Worm (Caenorhabditis elegans) whole organism, L3 larva: ENCODE results near the gene K09B11.4.

ENCODE experiments used
- R02D3.7 ChIP-seq: fragments of 150-350 bp; optimal IDR thresholded peaks from 2 replicates; lab custom pipeline; 2014; ENCODE audit warnings: missing biosample characterization, missing genetic modification characterization
- ZK546.5 ChIP-seq: sonication (generic microtip); optimal IDR thresholded peaks from 2 replicates; lab custom pipeline; 2017; ENCODE audit warnings: missing biosample characterization, missing genetic modification characterization
- aly-2 ChIP-seq: fragments of 150-350 bp; optimal IDR thresholded peaks from 2 replicates; lab custom pipeline; 2014; ENCODE audit warnings: missing biosample characterization, missing genetic modification characterization
- ama-1 ChIP-seq: fragments of 150-350 bp; optimal IDR thresholded peaks from 2 replicates; lab custom pipeline; 2018
- ceh-82 ChIP-seq: fragments of 150-350 bp; optimal IDR thresholded peaks from 2 replicates; lab custom pipeline; 2014; ENCODE audit warnings: missing biosample characterization, missing genetic modification characterization
- daf-12 ChIP-seq: fragments of 150-350 bp; optimal IDR thresholded peaks from 2 replicates; lab custom pipeline; 2014; ENCODE audit warnings: missing biosample characterization, missing genetic modification reagents, missing genetic modification characterization
- egl-5 ChIP-seq: fragments of 150-350 bp; optimal IDR thresholded peaks from 2 replicates; lab custom pipeline; 2017; ENCODE audit warnings: missing biosample characterization, missing genetic modification reagents, missing genetic modification characterization, inconsistent platforms
- elt-1 ChIP-seq: fragments of 150-350 bp; optimal IDR thresholded peaks from 2 replicates; lab custom pipeline; 2014; ENCODE audit warnings: missing biosample characterization, missing genetic modification characterization
- elt-2 ChIP-seq: sonication (generic microtip); optimal IDR thresholded peaks from 2 replicates; lab custom pipeline; 2016; ENCODE audit warnings: missing genetic modification reagents, mild to moderate bottlenecking, missing genetic modification characterization, missing compliant biosample characterization
- elt-3 ChIP-seq, 3 experiments: fragments of 150-350 bp in 1 of 3; sonication (generic microtip) in 2 of 3; optimal IDR thresholded peaks; 2 replicates in 2 of 3; 4 replicates in 1 of 3; lab custom pipeline; 2014 to 2017; ENCODE audit warnings: missing biosample characterization in 3 of 3, missing genetic modification characterization in 3 of 3
- eor-1 ChIP-seq, 2 experiments: fragments of 150-350 bp; optimal IDR thresholded peaks; 2 replicates each; lab custom pipeline; 2014 to 2018; ENCODE audit warnings: missing biosample characterization in 2 of 2, missing genetic modification characterization in 2 of 2
- fkh-10 ChIP-seq: sonication (generic microtip); optimal IDR thresholded peaks from 2 replicates; lab custom pipeline; 2017; ENCODE audit warnings: missing biosample characterization, missing genetic modification reagents, missing genetic modification characterization
- fkh-2 ChIP-seq: fragments of 150-350 bp; optimal IDR thresholded peaks from 2 replicates; lab custom pipeline; 2014; ENCODE audit warnings: missing biosample characterization, missing genetic modification reagents, missing genetic modification characterization
- hmg-11 ChIP-seq: sonication (generic microtip); optimal IDR thresholded peaks from 2 replicates; lab custom pipeline; 2016; ENCODE audit warnings: missing genetic modification characterization, missing compliant biosample characterization
- jun-1 ChIP-seq: fragments of 150-350 bp; optimal IDR thresholded peaks from 2 replicates; lab custom pipeline; 2014; ENCODE audit warnings: missing biosample characterization, missing genetic modification reagents, missing genetic modification characterization
- lin-15B ChIP-seq: fragments of 150-350 bp; optimal IDR thresholded peaks from 2 replicates; lab custom pipeline; 2014; ENCODE audit warnings: missing biosample characterization, missing genetic modification characterization
- lin-39 ChIP-seq: fragments of 150-350 bp; optimal IDR thresholded peaks from 2 replicates; lab custom pipeline; 2018; ENCODE audit warnings: missing biosample characterization, missing genetic modification reagents, missing genetic modification characterization
- lsy-12 ChIP-seq: sonication (generic microtip); optimal IDR thresholded peaks from 2 replicates; lab custom pipeline; 2016; ENCODE audit warnings: mild to moderate bottlenecking, missing genetic modification characterization, missing compliant biosample characterization
- mdl-1 ChIP-seq: fragments of 150-350 bp; optimal IDR thresholded peaks from 2 replicates; lab custom pipeline; 2014; ENCODE audit warnings: missing biosample characterization, missing genetic modification characterization
- mml-1 ChIP-seq: fragments of 150-350 bp; sonication (generic microtip); optimal IDR thresholded peaks from 3 replicates; lab custom pipeline; 2014; ENCODE audit warnings: missing biosample characterization, missing genetic modification characterization
- nhr-11 ChIP-seq: fragments of 150-350 bp; optimal IDR thresholded peaks from 2 replicates; lab custom pipeline; 2014; ENCODE audit warnings: missing biosample characterization, missing genetic modification characterization
- nhr-12 ChIP-seq: fragments of 150-350 bp; optimal IDR thresholded peaks from 2 replicates; lab custom pipeline; 2014; ENCODE audit warnings: missing biosample characterization, missing genetic modification characterization
- nhr-23 ChIP-seq: fragments of 150-350 bp; optimal IDR thresholded peaks from 2 replicates; lab custom pipeline; 2014; ENCODE audit warnings: missing biosample characterization, missing genetic modification reagents, missing genetic modification characterization
- nhr-237 ChIP-seq: fragments of 150-350 bp; optimal IDR thresholded peaks from 2 replicates; lab custom pipeline; 2014; ENCODE audit warnings: missing biosample characterization, missing genetic modification characterization
- nhr-25 ChIP-seq: sonication (generic microtip); optimal IDR thresholded peaks from 2 replicates; lab custom pipeline; 2017; ENCODE audit warnings: missing biosample characterization, missing genetic modification characterization
- nhr-28 ChIP-seq: fragments of 150-350 bp; optimal IDR thresholded peaks from 2 replicates; lab custom pipeline; 2014; ENCODE audit warnings: missing biosample characterization, missing genetic modification characterization
- nhr-43 ChIP-seq: sonication (generic microtip); optimal IDR thresholded peaks from 2 replicates; lab custom pipeline; 2016; ENCODE audit warnings: mild to moderate bottlenecking, missing genetic modification characterization, missing compliant biosample characterization; ENCODE audit not compliant: poor library complexity, severe bottlenecking
- nhr-67 ChIP-seq: fragments of 150-350 bp; optimal IDR thresholded peaks from 2 replicates; lab custom pipeline; 2014; ENCODE audit warnings: missing biosample characterization, missing genetic modification characterization
- nhr-76 ChIP-seq: fragments of 150-350 bp; sonication (generic microtip); optimal IDR thresholded peaks from 5 replicates; lab custom pipeline; 2014; ENCODE audit warnings: missing biosample characterization, missing genetic modification characterization
- nhr-77 ChIP-seq: fragments of 150-350 bp; optimal IDR thresholded peaks from 2 replicates; lab custom pipeline; 2014; ENCODE audit warnings: missing biosample characterization, missing genetic modification characterization
- pha-4 ChIP-seq: fragments of 150-350 bp; optimal IDR thresholded peaks from 2 replicates; lab custom pipeline; 2014; ENCODE audit warnings: missing biosample characterization, missing genetic modification reagents, missing genetic modification characterization
- pqm-1 ChIP-seq: fragments of 150-350 bp; optimal IDR thresholded peaks from 2 replicates; lab custom pipeline; 2017; ENCODE audit warnings: missing biosample characterization, missing genetic modification characterization, inconsistent platforms
- sea-2 ChIP-seq: fragments of 150-350 bp; sonication (generic microtip); optimal IDR thresholded peaks from 4 replicates; lab custom pipeline; 2014; ENCODE audit warnings: missing biosample characterization, missing genetic modification reagents, missing genetic modification characterization
- skn-1 ChIP-seq: fragments of 150-350 bp; optimal IDR thresholded peaks from 2 replicates; lab custom pipeline; 2014; ENCODE audit warnings: missing biosample characterization, missing genetic modification characterization
- snpc-4 ChIP-seq: fragments of 150-350 bp; optimal IDR thresholded peaks from 2 replicates; lab custom pipeline; 2014; ENCODE audit warnings: missing biosample characterization, missing genetic modification characterization
- unc-39 ChIP-seq: sonication (generic microtip); optimal IDR thresholded peaks from 4 replicates; lab custom pipeline; 2017; ENCODE audit warnings: missing biosample characterization, missing genetic modification characterization
- unc-62 ChIP-seq: fragments of 150-350 bp; sonication (generic microtip); optimal IDR thresholded peaks from 4 replicates; lab custom pipeline; 2014; ENCODE audit warnings: missing biosample characterization, missing genetic modification reagents, missing genetic modification characterization
- zag-1 ChIP-seq: fragments of 150-350 bp; optimal IDR thresholded peaks from 2 replicates; lab custom pipeline; 2014; ENCODE audit warnings: missing biosample characterization, missing genetic modification characterization
- ztf-11 ChIP-seq: fragments of 150-350 bp; optimal IDR thresholded peaks from 2 replicates; lab custom pipeline; 2014; ENCODE audit warnings: missing biosample characterization, missing genetic modification characterization
- ztf-4 ChIP-seq: fragments of 150-350 bp; optimal IDR thresholded peaks from 2 replicates; lab custom pipeline; 2014; ENCODE audit warnings: missing biosample characterization, missing genetic modification characterization

The K09B11.4 gene

ce11 chrIV:13395255-13395654, 34.1 kb upstream of the K09B11.4 start (continued):
- TF ChIP-seq ztf-4 (peak; percentile 38), snpc-4 (tag; lab: Kevin White, UChicago) (peak; percentile 5), elt-2 (tag; lab: Kevin White, UChicago) (peak; percentile 91), nhr-77 (tag; lab: Kevin White, UChicago) (no peak), nhr-12 (tag; lab: Kevin White, UChicago) (no peak), ceh-82 (no peak), nhr-43 (tag; lab: Kevin White, UChicago) (peak; percentile 93), fkh-10 (GFP tag; lab: Kevin White, UChicago) (peak; percentile 70), elt-1 (tag; lab: Kevin White, UChicago) (peak; percentile 62), unc-62 (GFP tag; lab: Kevin White, UChicago) (peak; percentile 81), zag-1 (tag; lab: Kevin White, UChicago) (no peak), unc-39 (tag; lab: Kevin White, UChicago) (peak; percentile 36), daf-12 (tag; lab: Kevin White, UChicago) (no peak)

- TF ChIP-seq ztf-4: no peak
- TF ChIP-seq fkh-2 (tag; lab: Kevin White, UChicago): no peak
- TF ChIP-seq zag-1 (tag; lab: Kevin White, UChicago): no peak
- no peak for TF ChIP-seq nhr-12 (tag; lab: Kevin White, UChicago)
- TF ChIP-seq nhr-77 (tag; lab: Kevin White, UChicago): no peak
- TF ChIP-seq ama-1: no peak
- TF ChIP-seq aly-2 (tag; lab: Kevin White, UChicago): no peak
- no peak for TF ChIP-seq nhr-76 (tag; lab: Kevin White, UChicago)
- no peak for TF ChIP-seq nhr-11 (tag; lab: Kevin White, UChicago)
- TF ChIP-seq lin-39 (tag; lab: Kevin White, UChicago): no peak
- no peak for TF ChIP-seq unc-62 (GFP tag; lab: Kevin White, UChicago)
- TF ChIP-seq skn-1: peak; percentile 73
- no peak for TF ChIP-seq elt-1 (tag; lab: Kevin White, UChicago)
- peak; percentile 78 for TF ChIP-seq pha-4 (tag; lab: Kevin White, UChicago)
- peak; percentile 91 for TF ChIP-seq pqm-1
- no peak for TF ChIP-seq nhr-237 (tag; lab: Kevin White, UChicago)
- no peak for TF ChIP-seq mdl-1 (tag; lab: Kevin White, UChicago)
- no peak for TF ChIP-seq lin-15B (tag; lab: Kevin White, UChicago)
- TF ChIP-seq nhr-28 (tag; lab: Kevin White, UChicago): no peak
- peak in 1 of 3 experiments; percentile 15 for TF ChIP-seq elt-3 (tag; optimal IDR thresholded peaks at IDR 0.05; lab: Kevin White, UChicago)
- TF ChIP-seq jun-1 (tag; lab: Kevin White, UChicago): no peak
- peak; percentile 8 for TF ChIP-seq nhr-43 (tag; lab: Kevin White, UChicago)
- peak; percentile 90 for TF ChIP-seq elt-2 (tag; lab: Kevin White, UChicago)
- no peak for TF ChIP-seq nhr-25 (tag; lab: Kevin White, UChicago)
- TF ChIP-seq R02D3.7 (tag; lab: Kevin White, UChicago): no peak
- TF ChIP-seq mml-1 (tag; lab: Kevin White, UChicago): no peak
- no peak for TF ChIP-seq eor-1 (tag; optimal IDR thresholded peaks at IDR 0.05; lab: Kevin White, UChicago)
Observed at ce11 chrIV:13396375-13396774, 33.0 kb upstream of the K09B11.4 start.

DNA sequence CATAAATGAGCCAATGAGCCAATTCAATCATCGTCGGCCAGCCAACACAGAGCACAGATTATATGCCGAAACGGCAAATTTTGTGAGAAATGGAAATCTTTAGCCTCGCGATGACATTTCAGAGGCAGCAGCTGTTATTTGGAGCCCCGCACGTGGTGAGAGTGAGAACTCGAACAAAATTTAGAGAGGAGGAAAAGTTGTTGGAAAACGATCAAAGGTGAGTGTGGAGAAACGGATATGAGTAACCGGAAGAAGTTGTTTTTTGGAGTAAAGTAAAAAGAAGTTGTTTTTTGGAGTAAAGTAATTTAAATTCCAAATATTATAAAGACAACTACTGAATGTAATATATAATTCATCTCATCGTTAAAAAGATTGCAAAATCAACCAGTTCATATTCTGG, 30.6 kb upstream of the K09B11.4 start, which contains the start of gene Y62E10A.13:
Gene Y62E10A.13 (minus strand): TSS at position 326 of the 400 bp plus-strand sequence.
- TF ChIP-seq hmg-11 (tag; lab: Kevin White, UChicago) (no peak), nhr-23 (tag; lab: Kevin White, UChicago) (no peak), mml-1 (tag; lab: Kevin White, UChicago) (no peak), nhr-67 (tag; lab: Kevin White, UChicago) (no peak), daf-12 (tag; lab: Kevin White, UChicago) (no peak), nhr-25 (tag; lab: Kevin White, UChicago) (no peak), ZK546.5 (tag; lab: Kevin White, UChicago) (no peak), nhr-237 (tag; lab: Kevin White, UChicago) (no peak), nhr-76 (tag; lab: Kevin White, UChicago) (no peak), egl-5 (tag; lab: Kevin White, UChicago) (no peak), lsy-12 (no peak), unc-39 (tag; lab: Kevin White, UChicago) (no peak), nhr-11 (tag; lab: Kevin White, UChicago) (no peak), elt-2 (tag; lab: Kevin White, UChicago) (no peak), lin-39 (tag; lab: Kevin White, UChicago) (no peak), sea-2 (no peak), ztf-11 (no peak)
